Fruit fly (Drosophila melanogaster) whole organism, embryonic: ENCODE data around the gene PIP82.

Experiments used
- BEAF-32 ChIP-seq: fragments of 200-800 bp; sonication (Bioruptor generic); optimal IDR thresholded peaks from 3 replicates; lab custom pipeline; 2017; ENCODE audit warnings: missing biosample characterization, missing genetic modification characterization, mild to moderate bottlenecking, moderate library complexity, missing genetic modification reagents
- Bgb ChIP-seq: fragments of 200-800 bp; sonication (Bioruptor generic); IDR thresholded peaks from 2 replicates; pipeline ENCODE4 v1.3.6; 2022; ENCODE audit warnings: missing biosample characterization, missing genetic modification characterization; ENCODE audit not compliant: partially characterized antibody
- CG13624 ChIP-seq: fragments of 200-800 bp; sonication (Bioruptor generic); optimal IDR thresholded peaks from 2 replicates; lab custom pipeline; 2016; ENCODE audit warnings: missing biosample characterization, missing genetic modification characterization
- CG13775 ChIP-seq: fragments of 200-800 bp; sonication (Bioruptor generic); optimal IDR thresholded peaks from 3 replicates; lab custom pipeline; 2017; ENCODE audit warnings: missing biosample characterization, mild to moderate bottlenecking, missing genetic modification characterization
- CG14014 ChIP-seq: fragments of 200-800 bp; sonication (Bioruptor generic); IDR thresholded peaks from 2 replicates; pipeline ENCODE4 v1.3.6; 2022; ENCODE audit warnings: missing biosample characterization, missing genetic modification characterization
- CG1647 ChIP-seq: fragments of 200-800 bp; sonication (Bioruptor generic); optimal IDR thresholded peaks from 3 replicates; lab custom pipeline; 2016; ENCODE audit warnings: missing biosample characterization, missing genetic modification characterization
- CG17328 ChIP-seq: fragments of 200-800 bp; sonication (Bioruptor generic); IDR thresholded peaks from 2 replicates; pipeline ENCODE4 v1.3.6; 2022; ENCODE audit warnings: missing biosample characterization, missing genetic modification characterization
- CG17912 ChIP-seq: fragments of 200-800 bp; sonication (Bioruptor generic); optimal IDR thresholded peaks from 2 replicates; lab custom pipeline; 2018; ENCODE audit warnings: missing biosample characterization, mild to moderate bottlenecking, missing genetic modification characterization
- CG18619 ChIP-seq: fragments of 200-800 bp; sonication (Bioruptor generic); optimal IDR thresholded peaks from 3 replicates; lab custom pipeline; 2017; ENCODE audit warnings: missing biosample characterization, mild to moderate bottlenecking, missing genetic modification characterization
- CG2678 ChIP-seq: fragments of 200-800 bp; sonication (Bioruptor generic); optimal IDR thresholded peaks from 3 replicates; lab custom pipeline; 2019; ENCODE audit warnings: missing biosample characterization, mild to moderate bottlenecking, missing genetic modification characterization, moderate library complexity
- CG3065 ChIP-seq: fragments of 200-800 bp; sonication (Bioruptor generic); optimal IDR thresholded peaks from 2 replicates; lab custom pipeline; 2016; ENCODE audit warnings: missing biosample characterization, missing genetic modification characterization
- CG34224 ChIP-seq: fragments of 200-800 bp; sonication (Bioruptor generic); IDR thresholded peaks from 3 replicates; pipeline ENCODE4 v1.3.6; 2022; ENCODE audit warnings: missing biosample characterization, missing genetic modification characterization; ENCODE audit not compliant: partially characterized antibody
- CG3838 ChIP-seq: fragments of 200-800 bp; sonication (Bioruptor generic); optimal IDR thresholded peaks from 3 replicates; lab custom pipeline; 2016; ENCODE audit warnings: missing biosample characterization, missing genetic modification characterization
- CG4328 ChIP-seq: fragments of 200-800 bp; sonication (Bioruptor generic); optimal IDR thresholded peaks from 3 replicates; lab custom pipeline; 2017; ENCODE audit warnings: missing biosample characterization, missing genetic modification reagents, missing genetic modification characterization
- CG43689 ChIP-seq: fragments of 200-800 bp; sonication (Bioruptor generic); IDR thresholded peaks from 2 replicates; pipeline ENCODE4 v1.3.6; 2022; ENCODE audit warnings: missing biosample characterization, missing genetic modification characterization
- CG7372 ChIP-seq: fragments of 200-800 bp; sonication (Bioruptor generic); IDR thresholded peaks from 2 replicates; pipeline ENCODE4 v1.3.6; 2022; ENCODE audit warnings: missing biosample characterization, missing genetic modification characterization
- CG7928 ChIP-seq: fragments of 200-800 bp; sonication (Bioruptor generic); optimal IDR thresholded peaks from 2 replicates; lab custom pipeline; 2017; ENCODE audit warnings: missing biosample characterization, mild to moderate bottlenecking, missing genetic modification characterization
- CHES-1-like ChIP-seq: fragments of 200-800 bp; sonication (Bioruptor generic); optimal IDR thresholded peaks from 2 replicates; lab custom pipeline; 2016; ENCODE audit warnings: missing biosample characterization, missing genetic modification characterization
- Chrac-16 ChIP-seq: fragments of 200-800 bp; sonication (Bioruptor generic); optimal IDR thresholded peaks from 3 replicates; lab custom pipeline; 2016; ENCODE audit warnings: missing biosample characterization, missing genetic modification characterization
- D ChIP-seq, 2 experiments: fragments of 200-800 bp in 1 of 2; fragments of >200 bp in 1 of 2; sonication (Bioruptor generic) in 1 of 2; optimal IDR thresholded peaks; 2 replicates in 1 of 2; 3 replicates in 1 of 2; lab custom pipeline; 2017; ENCODE audit warnings: mild to moderate bottlenecking in 1 of 2, missing biosample characterization in 1 of 2, missing genetic modification characterization in 1 of 2, missing genetic modification reagents in 1 of 2
- Dad ChIP-seq: fragments of 200-800 bp; sonication (Bioruptor generic); optimal IDR thresholded peaks from 3 replicates; lab custom pipeline; 2016; ENCODE audit warnings: missing biosample characterization, missing genetic modification characterization
- Fer1 ChIP-seq: fragments of 200-800 bp; sonication (Bioruptor generic); optimal IDR thresholded peaks from 2 replicates; lab custom pipeline; 2017; ENCODE audit warnings: missing biosample characterization, mild to moderate bottlenecking, missing genetic modification characterization
- Hr78 ChIP-seq, 2 experiments: fragments of 200-800 bp in 1 of 2; fragments of >200 bp in 1 of 2; sonication (Bioruptor generic) in 1 of 2; optimal IDR thresholded peaks; 2 replicates each; lab custom pipeline; 2017 to 2019; ENCODE audit warnings: missing biosample characterization in 2 of 2, missing genetic modification characterization in 2 of 2, mild to moderate bottlenecking in 1 of 2, moderate library complexity in 1 of 2
- MESR4 ChIP-seq: fragments of 200-800 bp; sonication (Bioruptor generic); optimal IDR thresholded peaks from 2 replicates; lab custom pipeline; 2018; ENCODE audit warnings: missing biosample characterization, mild to moderate bottlenecking, missing genetic modification characterization, moderate library complexity
- Mes4 ChIP-seq: fragments of 200-800 bp; sonication (Bioruptor generic); optimal IDR thresholded peaks from 2 replicates; lab custom pipeline; 2016; ENCODE audit warnings: missing biosample characterization, missing genetic modification characterization
- NFAT ChIP-seq: fragments of 200-800 bp; sonication (Bioruptor generic); IDR thresholded peaks from 2 replicates; pipeline ENCODE4 v1.3.6; 2022; ENCODE audit warnings: missing biosample characterization, missing genetic modification characterization
- Opbp ChIP-seq: fragments of 200-800 bp; sonication (Bioruptor generic); IDR thresholded peaks from 3 replicates; pipeline ENCODE4 v1.3.6; 2022; ENCODE audit warnings: missing biosample characterization, missing genetic modification characterization; ENCODE audit not compliant: partially characterized antibody
- Scr ChIP-seq: fragments of 200-800 bp; sonication (Bioruptor generic); IDR thresholded peaks from 2 replicates; pipeline ENCODE4 v1.3.6; 2022; ENCODE audit warnings: missing biosample characterization, missing genetic modification characterization; ENCODE audit not compliant: partially characterized antibody
- Sox102F ChIP-seq: fragments of 200-800 bp; sonication (Bioruptor generic); optimal IDR thresholded peaks from 2 replicates; lab custom pipeline; 2018; ENCODE audit warnings: missing biosample characterization, mild to moderate bottlenecking, missing genetic modification characterization, moderate library complexity
- Sry-β ChIP-seq: fragments of 200-800 bp; sonication (Bioruptor generic); optimal IDR thresholded peaks from 2 replicates; lab custom pipeline; 2018; ENCODE audit warnings: missing biosample characterization, mild to moderate bottlenecking, missing genetic modification characterization, moderate library complexity
- Trl ChIP-seq, 3 experiments: fragments of >200 bp in 2 of 3; fragments of 200-800 bp in 1 of 3; sonication (Bioruptor generic) in 1 of 3; optimal IDR thresholded peaks; 2 replicates in 1 of 3; 3 replicates in 2 of 3; lab custom pipeline; 2016 to 2017; ENCODE audit warnings: missing biosample characterization in 1 of 3, missing genetic modification characterization in 1 of 3
- al ChIP-seq: fragments of 200-800 bp; sonication (Bioruptor generic); IDR thresholded peaks from 2 replicates; pipeline ENCODE4 v1.3.6; 2022; ENCODE audit warnings: missing biosample characterization, missing genetic modification characterization
- aop ChIP-seq: fragments of 200-800 bp; sonication (Bioruptor generic); IDR thresholded peaks from 2 replicates; pipeline ENCODE4 v1.3.6; 2022; ENCODE audit warnings: missing biosample characterization, missing genetic modification characterization
- bigmax ChIP-seq: fragments of 200-800 bp; sonication (Bioruptor generic); optimal IDR thresholded peaks from 2 replicates; lab custom pipeline; 2018; ENCODE audit warnings: missing biosample characterization, mild to moderate bottlenecking, missing genetic modification characterization
- cato ChIP-seq: fragments of 200-800 bp; sonication (Bioruptor generic); optimal IDR thresholded peaks from 2 replicates; lab custom pipeline; 2016; ENCODE audit warnings: missing biosample characterization, missing genetic modification characterization, borderline replicate concordance
- fd102C ChIP-seq: fragments of 200-800 bp; sonication (Bioruptor generic); optimal IDR thresholded peaks from 2 replicates; lab custom pipeline; 2018; ENCODE audit warnings: missing biosample characterization, mild to moderate bottlenecking, missing genetic modification characterization, moderate library complexity
- gro ChIP-seq: fragments of 200-800 bp; sonication (Bioruptor generic); optimal IDR thresholded peaks from 2 replicates; lab custom pipeline; 2016; ENCODE audit warnings: missing biosample characterization, missing genetic modification characterization
- ham ChIP-seq: fragments of 200-800 bp; sonication (Bioruptor generic); IDR thresholded peaks from 2 replicates; pipeline ENCODE4 v1.3.6; 2022; ENCODE audit warnings: missing biosample characterization, missing genetic modification characterization
- lola ChIP-seq, 3 experiments: fragments of >200 bp in 2 of 3; fragments of 200-800 bp in 1 of 3; sonication (Bioruptor generic) in 1 of 3; optimal IDR thresholded peaks; 2 replicates each; lab custom pipeline; 2017 to 2019; ENCODE audit warnings: missing biosample characterization in 3 of 3, missing genetic modification characterization in 3 of 3, mild to moderate bottlenecking in 1 of 3, moderate library complexity in 1 of 3
- nerfin-1 ChIP-seq: fragments of 200-800 bp; sonication (Bioruptor generic); optimal IDR thresholded peaks from 3 replicates; lab custom pipeline; 2019; ENCODE audit warnings: missing biosample characterization, mild to moderate bottlenecking, missing genetic modification characterization, moderate library complexity
- repo ChIP-seq: fragments of 200-800 bp; sonication (Bioruptor generic); optimal IDR thresholded peaks from 2 replicates; lab custom pipeline; 2016; ENCODE audit warnings: missing biosample characterization, missing genetic modification characterization
- rib ChIP-seq: fragments of 200-800 bp; sonication (Bioruptor generic); IDR thresholded peaks from 2 replicates; pipeline ENCODE4 v1.3.6; 2022; ENCODE audit warnings: missing biosample characterization, missing genetic modification characterization
- run ChIP-seq: fragments of 200-800 bp; sonication (Bioruptor generic); optimal IDR thresholded peaks from 3 replicates; lab custom pipeline; 2018; ENCODE audit warnings: missing biosample characterization, mild to moderate bottlenecking, missing genetic modification characterization
- schlank ChIP-seq: fragments of 200-800 bp; sonication (Bioruptor generic); optimal IDR thresholded peaks from 2 replicates; lab custom pipeline; 2018; ENCODE audit warnings: missing biosample characterization, mild to moderate bottlenecking, missing genetic modification characterization
- sqz ChIP-seq: fragments of 200-800 bp; sonication (Bioruptor generic); optimal IDR thresholded peaks from 3 replicates; lab custom pipeline; 2018; ENCODE audit warnings: missing biosample characterization, mild to moderate bottlenecking, missing genetic modification characterization

The PIP82 gene

dm6 chrX:8561404-8562397 is 32.2 kb upstream of the PIP82 start (continued):
- TF ChIP-seq CG2678 (peak; percentile 21), Hr78 (GFP tag; optimal IDR thresholded peaks at IDR 0.05; lab: Kevin White, UChicago) (no peak), nerfin-1 (tag; lab: Kevin White, UChicago) (no peak), aop (GFP tag; lab: Robert Waterston, UW) (no peak), CG43689 (GFP tag; lab: Robert Waterston, UW) (no peak), sqz (peak; percentile 24), rib (GFP tag; lab: Robert Waterston, UW) (peak; percentile 24), CG14014 (no peak), CG1647 (GFP tag; lab: Kevin White, UChicago) (no peak), CG13775 (GFP tag; lab: Kevin White, UChicago) (no peak), ham (GFP tag; lab: Robert Waterston, UW) (no peak), lola (GFP tag; optimal IDR thresholded peaks at IDR 0.05; lab: Kevin White, UChicago) (no peak), Opbp (GFP tag; lab: Robert Waterston, UW) (peak; percentile 56; the same call in 1 of the 3 replicates), Sry-β (GFP tag; lab: Kevin White, UChicago) (no peak), Bgb (GFP tag; lab: Robert Waterston, UW) (peak; percentile 41; the same call in 1 of the 2 replicates), CG4328 (GFP tag; lab: Kevin White, UChicago) (peak; percentile 21), CG17328 (no peak), al (no peak), CG3838 (no peak), MESR4 (GFP tag; lab: Kevin White, UChicago) (peak; percentile 12), CG34224 (GFP tag; lab: Robert Waterston, UW) (no peak; the same call in 2 of the 3 replicates), NFAT (peak; percentile 26; the same call in 1 of the 2 replicates), gro (GFP tag; lab: Kevin White, UChicago) (no peak), BEAF-32 (peak; percentile 58), Sox102F (GFP tag; lab: Kevin White, UChicago) (no peak), CG3065 (no peak), CG18619 (GFP tag; lab: Kevin White, UChicago) (peak; percentile 7), Trl (optimal IDR thresholded peaks at IDR 0.05; lab: Kevin White, UChicago) (peak; percentile 63 to 71), Trl (GFP tag; optimal IDR thresholded peaks at IDR 0.05; lab: Kevin White, UChicago) (peak; percentile 40), Chrac-16 (GFP tag; lab: Kevin White, UChicago) (no peak), repo (GFP tag; lab: Kevin White, UChicago) (no peak), CHES-1-like (GFP tag; lab: Kevin White, UChicago) (peak; percentile 16), Fer1 (GFP tag; lab: Kevin White, UChicago) (peak; percentile 12), CG13624 (peak; percentile 12), fd102C (GFP tag; lab: Kevin White, UChicago) (no peak), CG7928 (no peak), CG7372 (GFP tag; lab: Robert Waterston, UW) (no peak), bigmax (GFP tag; lab: Kevin White, UChicago) (peak; percentile 51), D (optimal IDR thresholded peaks at IDR 0.05; lab: Kevin White, UChicago) (no peak), D (GFP tag; optimal IDR thresholded peaks at IDR 0.05; lab: Kevin White, UChicago) (peak; percentile 59), run (tag; lab: Kevin White, UChicago) (no peak), Scr (GFP tag; lab: Robert Waterston, UW) (peak; percentile 55), Dad (GFP tag; lab: Kevin White, UChicago) (peak; percentile 26), schlank (tag; lab: Kevin White, UChicago) (no peak), cato (GFP tag; lab: Kevin White, UChicago) (no peak), Mes4 (no peak), CG17912 (GFP tag; lab: Kevin White, UChicago) (no peak)
